Fruit fly (Drosophila melanogaster): Measurements from ENCODE around the gene Phf5a.

Phf5a gene

DNA sequence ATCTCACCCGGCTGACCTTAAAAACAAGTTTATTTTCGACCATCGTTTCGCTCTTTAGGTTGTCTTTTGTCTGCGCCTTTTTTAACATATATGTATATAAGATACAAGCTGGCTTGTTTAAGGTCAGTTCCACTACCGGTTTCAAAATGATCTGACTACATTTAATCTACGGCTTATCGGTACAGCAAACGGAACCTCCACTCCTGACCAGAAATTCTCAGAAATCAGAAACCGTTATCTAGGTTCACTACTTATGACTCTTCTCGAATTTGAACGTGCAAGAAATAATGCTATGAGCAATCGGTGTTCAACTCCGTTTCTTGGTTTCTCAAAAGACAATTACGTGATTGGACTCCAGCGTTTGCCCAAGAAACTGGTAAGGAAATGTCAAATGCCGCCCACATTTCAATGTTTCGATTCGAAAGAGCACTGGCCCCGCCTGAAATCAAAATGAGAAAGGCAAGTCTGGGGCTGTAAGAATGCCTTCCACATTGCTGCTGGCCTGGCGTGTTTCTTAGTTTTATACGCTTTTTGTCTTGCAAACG is 20.5 kb downstream of the Phf5a start:
- TF ChIP-seq insv (GFP tag; optimal IDR thresholded peaks at IDR 0.05) (no peak), HLH4C (GFP tag; IDR thresholded peaks at IDR 0.05; ENCODE audit: partially characterized antibody) (no peak), kay (GFP tag; optimal IDR thresholded peaks at IDR 0.05) (no peak), CG9215 (GFP tag; IDR thresholded peaks at IDR 0.05) (no peak), chinmo (GFP tag; IDR thresholded peaks at IDR 0.05; ENCODE audit: partially characterized antibody) (peak; percentile 45; the same call in 1 of the 4 replicates), CG1647 (GFP tag; optimal IDR thresholded peaks at IDR 0.05) (no peak), nerfin-2 (GFP tag; IDR thresholded peaks at IDR 0.05; ENCODE audit: partially characterized antibody) (0 out of 2 replicates have a peak, but pooled peaks have one; percentile 18), CG9876 (GFP tag; optimal IDR thresholded peaks at IDR 0.05) (no peak), CG7271 (tag; optimal IDR thresholded peaks at IDR 0.05) (no peak), CG7963 (GFP tag; IDR thresholded peaks at IDR 0.05; ENCODE audit: partially characterized antibody) (no peak), psq (GFP tag; optimal IDR thresholded peaks at IDR 0.05) (no peak), CG32532 (GFP tag; IDR thresholded peaks at IDR 0.05) (no peak), CG11695 (GFP tag; IDR thresholded peaks at IDR 0.05) (peak; percentile 55; the same call in 2 of the 3 replicates), CG2889 (GFP tag; IDR thresholded peaks at IDR 0.05) (no peak), Eip74EF (GFP tag; optimal IDR thresholded peaks at IDR 0.05) (peak in 1 of 2 experiments; percentile 18), Lhr (GFP tag; optimal IDR thresholded peaks at IDR 0.05) (no peak), CG30020 (tag; optimal IDR thresholded peaks at IDR 0.05) (no peak), fu2 (GFP tag; optimal IDR thresholded peaks at IDR 0.05) (no peak), grn (GFP tag; optimal IDR thresholded peaks at IDR 0.05) (no peak), crc (GFP tag; optimal IDR thresholded peaks at IDR 0.05) (no peak), kni (GFP tag; optimal IDR thresholded peaks at IDR 0.05) (peak; percentile 20), jumu (GFP tag; optimal IDR thresholded peaks at IDR 0.05) (no peak), bsh (GFP tag; optimal IDR thresholded peaks at IDR 0.05) (no peak), prd (optimal IDR thresholded peaks at IDR 0.05) (no peak), prd (GFP tag; IDR thresholded peaks at IDR 0.05) (no peak), phol (tag; optimal IDR thresholded peaks at IDR 0.05) (no peak), CG15269 (tag; optimal IDR thresholded peaks at IDR 0.05) (peak; percentile 31), Fer1 (GFP tag; optimal IDR thresholded peaks at IDR 0.05) (no peak), CrebB (tag; optimal IDR thresholded peaks at IDR 0.05) (no peak), vfl (GFP tag; optimal IDR thresholded peaks at IDR 0.05) (no peak), ken (GFP tag; IDR thresholded peaks at IDR 0.05) (no peak), Nf-YA (GFP tag; IDR thresholded peaks at IDR 0.05) (no peak), Stat92E (GFP tag; optimal IDR thresholded peaks at IDR 0.05) (peak in 1 of 3 experiments; percentile 64), ttk (GFP tag; IDR thresholded peaks at IDR 0.05) (no peak), Hr78 (GFP tag; optimal IDR thresholded peaks at IDR 0.05) (peak in 1 of 2 experiments; percentile 28), Dad (GFP tag; optimal IDR thresholded peaks at IDR 0.05) (no peak)

dm6 chr2L:6467509-6467908 is 23.1 kb downstream of the Phf5a start, which contains the start of gene HemK1:
TSS of gene HemK1 (minus strand) at chr2L:6467698.
- TF ChIP-seq zen (tag; optimal IDR thresholded peaks at IDR 0.05) (peak; percentile 28), Ets65A (GFP tag) (peak; percentile 83), NC2β (GFP tag; optimal IDR thresholded peaks at IDR 0.05) (peak; percentile 45), chinmo (GFP tag; IDR thresholded peaks at IDR 0.05; ENCODE audit: partially characterized antibody) (peak; percentile 56; the same call in 1 of the 4 replicates), CG4617 (GFP tag; optimal IDR thresholded peaks at IDR 0.05; ENCODE audit: borderline replicate concordance) (peak; percentile 55), CG2129 (GFP tag; IDR thresholded peaks at IDR 0.05; ENCODE audit: partially characterized antibody) (peak; percentile 14; the same call in 1 of the 2 replicates), Bdp1 (GFP tag; optimal IDR thresholded peaks at IDR 0.05) (no peak), chn (GFP tag; optimal IDR thresholded peaks at IDR 0.05) (peak; percentile 19), CG1603 (tag; optimal IDR thresholded peaks at IDR 0.05) (peak; percentile 84), Scr (GFP tag; IDR thresholded peaks at IDR 0.05; ENCODE audit: partially characterized antibody) (peak; percentile 50), NfI (GFP tag; optimal IDR thresholded peaks at IDR 0.05) (peak; percentile 4), Taf1 (GFP tag; IDR thresholded peaks at IDR 0.05) (no peak), MBD-R2 (GFP tag; IDR thresholded peaks at IDR 0.05) (peak; percentile 86), Sin3A (optimal IDR thresholded peaks at IDR 0.05) (peak; percentile 43), Bgb (GFP tag; IDR thresholded peaks at IDR 0.05; ENCODE audit: partially characterized antibody) (peak; percentile 70), HmgD (GFP tag; optimal IDR thresholded peaks at IDR 0.05) (peak; percentile 58)
